In the genomic region with DNA sequence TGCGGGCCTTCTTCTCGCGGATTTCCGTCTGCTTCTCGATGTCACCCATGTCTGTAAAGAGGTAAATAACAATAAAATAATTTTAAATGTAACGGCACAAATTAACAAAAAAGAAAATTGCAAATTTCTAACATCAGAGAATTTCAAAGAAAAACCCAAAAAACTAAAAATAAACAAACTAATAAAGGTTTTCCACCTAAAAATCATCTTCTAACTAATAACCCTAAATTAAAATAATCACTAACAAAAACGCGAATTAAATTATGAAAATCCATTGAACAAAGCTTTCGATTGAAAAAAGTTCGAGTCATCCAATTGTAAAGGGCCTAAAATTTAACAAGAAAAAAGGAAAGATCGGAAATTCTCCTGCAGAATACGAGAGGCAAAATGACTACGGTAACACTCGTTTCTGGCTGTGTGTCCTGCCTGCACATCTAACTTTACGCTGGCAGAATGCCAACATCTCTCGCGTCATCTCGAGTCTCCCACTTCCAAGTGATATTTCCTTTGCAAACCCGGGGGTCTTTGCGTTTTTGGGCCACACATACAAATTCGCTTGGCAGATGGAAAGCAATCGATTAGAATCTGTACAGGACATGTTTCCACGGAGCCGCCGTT, we compare ENCODE assay signal across 5 worm cellular contexts.
TF ChIP-seq lines count a peak whose summit lies in the region.

A gene (minus strand): TSS at position 51 of the 618 bp plus-strand sequence.

TF ChIP-seq in whole organism, L1 larva, 84 proteins besides CTCF, POLR2A, EP300 and RAD21 (continues in another document):
- TF ChIP-seq ztf-11 (tag; optimal IDR thresholded peaks at IDR 0.05; lab: Kevin White, UChicago) (peak in 1 of 2 experiments; percentile 92), pqm-1 (tag; optimal IDR thresholded peaks at IDR 0.05; lab: Kevin White, UChicago) (peak; percentile 8), nhr-11 (tag; optimal IDR thresholded peaks at IDR 0.05; lab: Kevin White, UChicago) (peak; percentile 94), nhr-28 (tag; optimal IDR thresholded peaks at IDR 0.05; lab: Kevin White, UChicago) (peak; percentile 25), lsy-2 (tag; optimal IDR thresholded peaks at IDR 0.05; lab: Kevin White, UChicago) (peak; percentile 99 to 100), blmp-1 (tag; optimal IDR thresholded peaks at IDR 0.05; lab: Kevin White, UChicago) (peak; percentile 90), Y116A8C.19 (tag; optimal IDR thresholded peaks at IDR 0.05; lab: Kevin White, UChicago; ENCODE audit: borderline replicate concordance) (no peak), ztf-4 (tag; optimal IDR thresholded peaks at IDR 0.05; lab: Kevin White, UChicago) (peak; percentile 94), sox-4 (tag; optimal IDR thresholded peaks at IDR 0.05; lab: Kevin White, UChicago) (peak; percentile 83), dsc-1 (tag; optimal IDR thresholded peaks at IDR 0.05; lab: Kevin White, UChicago) (peak; percentile 97), pag-3 (tag; optimal IDR thresholded peaks at IDR 0.05; lab: Kevin White, UChicago; ENCODE audit: borderline replicate concordance, insufficient read depth) (peak; percentile 98), F16B12.6 (tag; optimal IDR thresholded peaks at IDR 0.05; lab: Kevin White, UChicago) (peak; percentile 68), nhr-47 (tag; optimal IDR thresholded peaks at IDR 0.05; lab: Kevin White, UChicago) (peak; percentile 98), rnt-1 (tag; optimal IDR thresholded peaks at IDR 0.05; lab: Kevin White, UChicago) (peak; percentile 97), zip-4 (GFP tag; optimal IDR thresholded peaks at IDR 0.05; lab: Kevin White, UChicago) (peak; percentile 79), tbx-2 (tag; optimal IDR thresholded peaks at IDR 0.05; lab: Kevin White, UChicago) (peak; percentile 98)

TF ChIP-seq in whole organism, L3 larva, 47 proteins besides CTCF, POLR2A, EP300 and RAD21 (continues in another document):
- TF ChIP-seq fkh-10 (GFP tag; optimal IDR thresholded peaks at IDR 0.05; lab: Kevin White, UChicago): peak; percentile 96
- peak; percentile 96 for TF ChIP-seq ZK546.5 (tag; optimal IDR thresholded peaks at IDR 0.05; lab: Kevin White, UChicago)
- TF ChIP-seq ztf-4 (tag; optimal IDR thresholded peaks at IDR 0.05; lab: Kevin White, UChicago): peak; percentile 84
- no peak for TF ChIP-seq nhr-12 (tag; optimal IDR thresholded peaks at IDR 0.05; lab: Kevin White, UChicago)
- peak; percentile 99 for TF ChIP-seq nhr-23 (tag; optimal IDR thresholded peaks at IDR 0.05; lab: Kevin White, UChicago)
- no peak for TF ChIP-seq nhr-237 (tag; optimal IDR thresholded peaks at IDR 0.05; lab: Kevin White, UChicago)
- no peak for TF ChIP-seq ztf-11 (tag; optimal IDR thresholded peaks at IDR 0.05; lab: Kevin White, UChicago)
- TF ChIP-seq unc-62 (GFP tag; optimal IDR thresholded peaks at IDR 0.05; lab: Kevin White, UChicago): peak; percentile 80
- TF ChIP-seq ceh-9 (tag; optimal IDR thresholded peaks at IDR 0.05; lab: Kevin White, UChicago): no peak
- TF ChIP-seq hmg-11 (tag; optimal IDR thresholded peaks at IDR 0.05; lab: Kevin White, UChicago): peak; percentile 98
- peak; percentile 100 for TF ChIP-seq nhr-25 (tag; optimal IDR thresholded peaks at IDR 0.05; lab: Kevin White, UChicago)
- TF ChIP-seq jun-1 (tag; optimal IDR thresholded peaks at IDR 0.05; lab: Kevin White, UChicago): peak; percentile 88
- TF ChIP-seq elt-1 (tag; optimal IDR thresholded peaks at IDR 0.05; lab: Kevin White, UChicago): peak; percentile 90
- TF ChIP-seq sea-2 (GFP tag; optimal IDR thresholded peaks at IDR 0.05; lab: Kevin White, UChicago): peak; percentile 86
- no peak for TF ChIP-seq nhr-28 (tag; optimal IDR thresholded peaks at IDR 0.05; lab: Kevin White, UChicago)
- TF ChIP-seq snpc-4 (tag; optimal IDR thresholded peaks at IDR 0.05; lab: Kevin White, UChicago): peak; percentile 94
- TF ChIP-seq mdl-1 (tag; optimal IDR thresholded peaks at IDR 0.05; lab: Kevin White, UChicago): no peak
- TF ChIP-seq fkh-2 (tag; optimal IDR thresholded peaks at IDR 0.05; lab: Kevin White, UChicago): no peak

TF ChIP-seq in whole organism, early embryonic, 17 proteins besides CTCF, POLR2A, EP300 and RAD21:
- TF ChIP-seq sea-1 (GFP tag; conservative IDR thresholded peaks at IDR 0.05; lab: Robert Waterston, UW): 0 out of 2 replicates have a peak, but pooled peaks have one; percentile 23
- no peak for TF ChIP-seq hnd-1 (tag; optimal IDR thresholded peaks at IDR 0.05; lab: Kevin White, UChicago)
- peak; percentile 7 for TF ChIP-seq hmbx-1 (tag; optimal IDR thresholded peaks at IDR 0.05; lab: Kevin White, UChicago)
- peak; percentile 79 for TF ChIP-seq hmg-4 (GFP tag; optimal IDR thresholded peaks at IDR 0.05; lab: Kevin White, UChicago)
- TF ChIP-seq F13C5.2 (tag; optimal IDR thresholded peaks at IDR 0.05; lab: Kevin White, UChicago): peak; percentile 81
- TF ChIP-seq B0310.2 (tag; optimal IDR thresholded peaks at IDR 0.05; lab: Kevin White, UChicago): no peak
- TF ChIP-seq tra-4 (tag; optimal IDR thresholded peaks at IDR 0.05; lab: Kevin White, UChicago): no peak
- peak; percentile 52; the same call in 1 of the 2 replicates for TF ChIP-seq tbx-37 (GFP tag; conservative IDR thresholded peaks at IDR 0.05; lab: Robert Waterston, UW)
- TF ChIP-seq flt-1 (GFP tag; IDR thresholded peaks at IDR 0.05; lab: Robert Waterston, UW): peak; percentile 57; the same call in 1 of the 2 replicates

TF ChIP-seq in whole organism, midembryonic, 9 proteins besides CTCF, POLR2A, EP300 and RAD21:
- TF ChIP-seq ref-1 (GFP tag; conservative IDR thresholded peaks at IDR 0.05; lab: Robert Waterston, UW) (no peak), klf-2 (GFP tag; conservative IDR thresholded peaks at IDR 0.05; lab: Robert Waterston, UW) (no peak), ztf-23 (GFP tag; IDR thresholded peaks at IDR 0.05; lab: Robert Waterston, UW) (peak; percentile 69; the same call in 1 of the 2 replicates), tab-1 (GFP tag; IDR thresholded peaks at IDR 0.05; lab: Robert Waterston, UW) (no peak), flt-1 (GFP tag; IDR thresholded peaks at IDR 0.05; lab: Robert Waterston, UW) (peak; percentile 49; the same call in 1 of the 2 replicates), T22C8.4 (GFP tag; IDR thresholded peaks at IDR 0.05; lab: Robert Waterston, UW) (peak; percentile 59), cog-1 (tag; optimal IDR thresholded peaks at IDR 0.05; lab: Kevin White, UChicago) (peak; percentile 82)

TF ChIP-seq in whole organism, young adult, 124 proteins besides CTCF, POLR2A, EP300 and RAD21 (continues in another document):
- TF ChIP-seq ceh-91 (GFP tag; IDR thresholded peaks at IDR 0.05; lab: Robert Waterston, UW) (no peak), sptf-2 (GFP tag; optimal IDR thresholded peaks at IDR 0.05; lab: Kevin White, UChicago) (no peak), F52B5.7 (tag; optimal IDR thresholded peaks at IDR 0.05; lab: Kevin White, UChicago) (no peak), cebp-2 (GFP tag; IDR thresholded peaks at IDR 0.05; lab: Robert Waterston, UW) (no peak), lin-54 (GFP tag; optimal IDR thresholded peaks at IDR 0.05; lab: Kevin White, UChicago) (peak; percentile 63), F37B4.10 (GFP tag; IDR thresholded peaks at IDR 0.05; lab: Robert Waterston, UW) (no peak), lsy-27 (tag; optimal IDR thresholded peaks at IDR 0.05; lab: Kevin White, UChicago; ENCODE audit: borderline replicate concordance, insufficient read depth) (no peak), mxl-1 (tag; optimal IDR thresholded peaks at IDR 0.05; lab: Kevin White, UChicago) (no peak), B0019.2 (GFP tag; conservative IDR thresholded peaks at IDR 0.05; lab: Robert Waterston, UW) (no peak), ztf-28 (GFP tag; IDR thresholded peaks at IDR 0.05; lab: Robert Waterston, UW) (no peak), chd-7 (tag; optimal IDR thresholded peaks at IDR 0.05; lab: Kevin White, UChicago) (no peak), hmg-1.2 (GFP tag; IDR thresholded peaks at IDR 0.05; lab: Robert Waterston, UW) (no peak; the same call in none of the 2 replicates), hlh-26 (GFP tag; conservative IDR thresholded peaks at IDR 0.05; lab: Robert Waterston, UW) (no peak), T26A5.8 (tag; optimal IDR thresholded peaks at IDR 0.05; lab: Kevin White, UChicago) (no peak), hsf-1 (GFP tag; IDR thresholded peaks at IDR 0.05; lab: Robert Waterston, UW) (no peak), lin-35 (GFP tag; optimal IDR thresholded peaks at IDR 0.05; lab: Kevin White, UChicago) (peak in 1 of 3 experiments; percentile 88), unc-130 (GFP tag; optimal IDR thresholded peaks at IDR 0.05; lab: Kevin White, UChicago) (no peak), tbp1 (GFP tag; optimal IDR thresholded peaks at IDR 0.05; lab: Kevin White, UChicago) (no peak), Y53F4B.3 (GFP tag; IDR thresholded peaks at IDR 0.05; lab: Robert Waterston, UW) (no peak), zfh-2 (GFP tag; conservative IDR thresholded peaks at IDR 0.05; lab: Robert Waterston, UW) (no peak), F39B2.1 (GFP tag; IDR thresholded peaks at IDR 0.05; lab: Robert Waterston, UW) (no peak), him-1 (tag; optimal IDR thresholded peaks at IDR 0.05; lab: Kevin White, UChicago) (no peak), F23B12.7 (tag; optimal IDR thresholded peaks at IDR 0.05; lab: Kevin White, UChicago; ENCODE audit: insufficient read depth) (peak; percentile 84), egrh-3 (GFP tag; IDR thresholded peaks at IDR 0.05; lab: Robert Waterston, UW) (no peak), lir-1 (GFP tag; conservative IDR thresholded peaks at IDR 0.05; lab: Robert Waterston, UW) (peak; percentile 66; the same call in 1 of the 2 replicates), snpc-1.1 (tag; optimal IDR thresholded peaks at IDR 0.05; lab: Kevin White, UChicago; ENCODE audit: insufficient read depth) (no peak), madf-6 (GFP tag; IDR thresholded peaks at IDR 0.05; lab: Robert Waterston, UW) (no peak), Y56A3A.18 (GFP tag; IDR thresholded peaks at IDR 0.05; lab: Robert Waterston, UW) (no peak), lsl-1 (GFP tag; optimal IDR thresholded peaks at IDR 0.05; lab: Kevin White, UChicago) (peak; percentile 32), lin-26 (GFP tag; IDR thresholded peaks at IDR 0.05; lab: Robert Waterston, UW) (no peak), dox-1 (GFP tag; IDR thresholded peaks at IDR 0.05; lab: Robert Waterston, UW) (no peak; the same call in 1 of the 2 replicates), nhr-90 (tag; optimal IDR thresholded peaks at IDR 0.05; lab: Kevin White, UChicago) (peak; percentile 24), ztf-3 (GFP tag; optimal IDR thresholded peaks at IDR 0.05; lab: Kevin White, UChicago) (peak; percentile 16), tbx-9 (tag; optimal IDR thresholded peaks at IDR 0.05; lab: Kevin White, UChicago; ENCODE audit: borderline replicate concordance) (no peak), F57C9.4 (tag; optimal IDR thresholded peaks at IDR 0.05; lab: Kevin White, UChicago) (no peak), F22D6.2 (tag; optimal IDR thresholded peaks at IDR 0.05; lab: Kevin White, UChicago) (peak; percentile 66), mcd-1 (GFP tag; IDR thresholded peaks at IDR 0.05; lab: Robert Waterston, UW) (peak; percentile 78; the same call in 1 of the 2 replicates), sdz-38 (tag; optimal IDR thresholded peaks at IDR 0.05; lab: Kevin White, UChicago) (no peak)
